Worm (Caenorhabditis elegans) whole organism, L2 larva: ENCODE data around the gene sgk-1.
A peak's percentile ranks its signal among the peaks of the same experiment; 100 is the strongest.

Experiments
- C34F6.9 ChIP-seq: fragments of 150-350 bp; optimal IDR thresholded peaks from 2 replicates; lab custom pipeline; 2014; ENCODE audit warnings: missing biosample characterization, missing genetic modification characterization
- F13H6.1 ChIP-seq: sonication (generic microtip); optimal IDR thresholded peaks from 2 replicates; lab custom pipeline; 2016; ENCODE audit warnings: missing genetic modification characterization, missing compliant biosample characterization
- R02D3.7 ChIP-seq: fragments of 150-350 bp; optimal IDR thresholded peaks from 2 replicates; lab custom pipeline; 2014; ENCODE audit warnings: missing biosample characterization, missing genetic modification characterization
- Y55F3AM.14 ChIP-seq: fragments of 200-800 bp; sonication (Bioruptor generic); optimal IDR thresholded peaks from 2 replicates; lab custom pipeline; 2018; ENCODE audit warnings: mild to moderate bottlenecking, missing genetic modification characterization, missing compliant biosample characterization
- ZK546.5 ChIP-seq: sonication (generic microtip); optimal IDR thresholded peaks from 2 replicates; lab custom pipeline; 2017; ENCODE audit warnings: missing biosample characterization, missing genetic modification characterization
- alr-1 ChIP-seq: fragments of 150-350 bp; optimal IDR thresholded peaks from 2 replicates; lab custom pipeline; 2014; ENCODE audit warnings: missing biosample characterization, missing genetic modification characterization
- aly-2 ChIP-seq: fragments of 150-350 bp; optimal IDR thresholded peaks from 2 replicates; lab custom pipeline; 2014; ENCODE audit warnings: missing biosample characterization, missing genetic modification characterization
- ama-1 ChIP-seq: fragments of 150-350 bp; optimal IDR thresholded peaks from 2 replicates; lab custom pipeline; 2018; ENCODE audit warnings: inconsistent platforms
- blmp-1 ChIP-seq: sonication (generic microtip); optimal IDR thresholded peaks from 2 replicates; lab custom pipeline; 2017; ENCODE audit warnings: missing genetic modification characterization, mild to moderate bottlenecking, missing compliant biosample characterization, antibody characterized with exemption, moderate library complexity; ENCODE audit not compliant: insufficient read depth
- ceh-16 ChIP-seq: fragments of 150-350 bp; optimal IDR thresholded peaks from 2 replicates; lab custom pipeline; 2014; ENCODE audit warnings: missing biosample characterization, missing genetic modification characterization
- ceh-82 ChIP-seq: fragments of 150-350 bp; optimal IDR thresholded peaks from 2 replicates; lab custom pipeline; 2014; ENCODE audit warnings: missing biosample characterization, missing genetic modification characterization
- crh-2 ChIP-seq: sonication (generic microtip); optimal IDR thresholded peaks from 2 replicates; lab custom pipeline; 2017; ENCODE audit warnings: missing biosample characterization, missing genetic modification characterization
- egl-27 ChIP-seq: sonication (generic microtip); optimal IDR thresholded peaks from 3 replicates; lab custom pipeline; 2017; ENCODE audit warnings: missing biosample characterization, missing genetic modification reagents, missing genetic modification characterization
- elt-1 ChIP-seq: fragments of 150-350 bp; optimal IDR thresholded peaks from 2 replicates; lab custom pipeline; 2014; ENCODE audit warnings: missing biosample characterization, missing genetic modification characterization
- elt-3 ChIP-seq: sonication (generic microtip); optimal IDR thresholded peaks from 2 replicates; lab custom pipeline; 2017; ENCODE audit warnings: missing biosample characterization, missing genetic modification characterization
- fos-1 ChIP-seq: fragments of 150-350 bp; optimal IDR thresholded peaks from 2 replicates; lab custom pipeline; 2014; ENCODE audit warnings: missing biosample characterization, missing genetic modification characterization
- lin-11 ChIP-seq: fragments of 150-350 bp; sonication (generic microtip); optimal IDR thresholded peaks from 2 replicates; lab custom pipeline; 2014; ENCODE audit warnings: missing biosample characterization, missing genetic modification characterization, inconsistent platforms, mixed read lengths
- lin-13 ChIP-seq: fragments of 150-350 bp; optimal IDR thresholded peaks from 2 replicates; lab custom pipeline; 2014; ENCODE audit warnings: missing biosample characterization, missing genetic modification reagents, missing genetic modification characterization
- lin-39 ChIP-seq: fragments of 150-350 bp; optimal IDR thresholded peaks from 2 replicates; lab custom pipeline; 2014; ENCODE audit warnings: missing biosample characterization, missing genetic modification reagents, missing genetic modification characterization
- lsy-2 ChIP-seq, 2 experiments: fragments of 150-350 bp in 1 of 2; sonication (generic microtip) in 1 of 2; optimal IDR thresholded peaks; 2 replicates each; lab custom pipeline; 2014 to 2017; ENCODE audit warnings: missing biosample characterization in 2 of 2, missing genetic modification characterization in 2 of 2
- mab-5 ChIP-seq: fragments of 150-350 bp; optimal IDR thresholded peaks from 2 replicates; lab custom pipeline; 2014; ENCODE audit warnings: missing biosample characterization, missing genetic modification characterization
- mbf-1 ChIP-seq: sonication (generic microtip); optimal IDR thresholded peaks from 2 replicates; lab custom pipeline; 2017; ENCODE audit warnings: missing biosample characterization, missing genetic modification characterization
- mdl-1 ChIP-seq, 2 experiments: fragments of 150-350 bp in 1 of 2; sonication (generic microtip) in 1 of 2; optimal IDR thresholded peaks; 2 replicates each; lab custom pipeline; 2017; ENCODE audit warnings: missing biosample characterization in 2 of 2, missing genetic modification characterization in 2 of 2
- nhr-10 ChIP-seq: sonication (generic microtip); optimal IDR thresholded peaks from 2 replicates; lab custom pipeline; 2017; ENCODE audit warnings: missing biosample characterization, missing genetic modification characterization
- nhr-11 ChIP-seq: fragments of 150-350 bp; optimal IDR thresholded peaks from 2 replicates; lab custom pipeline; 2014; ENCODE audit warnings: missing biosample characterization, missing genetic modification characterization
- nhr-12 ChIP-seq: fragments of 150-350 bp; optimal IDR thresholded peaks from 2 replicates; lab custom pipeline; 2014; ENCODE audit warnings: missing biosample characterization, missing genetic modification characterization
- nhr-129 ChIP-seq: fragments of 150-350 bp; optimal IDR thresholded peaks from 2 replicates; lab custom pipeline; 2014; ENCODE audit warnings: missing biosample characterization, missing genetic modification characterization
- nhr-237 ChIP-seq: fragments of 150-350 bp; optimal IDR thresholded peaks from 2 replicates; lab custom pipeline; 2014; ENCODE audit warnings: missing biosample characterization, missing genetic modification characterization
- peb-1 ChIP-seq: fragments of 150-350 bp; optimal IDR thresholded peaks from 2 replicates; lab custom pipeline; 2014; ENCODE audit warnings: missing biosample characterization, missing genetic modification characterization
- sem-4 ChIP-seq: fragments of 150-350 bp; optimal IDR thresholded peaks from 2 replicates; lab custom pipeline; 2014; ENCODE audit warnings: missing biosample characterization, missing genetic modification reagents, missing genetic modification characterization
- skn-1 ChIP-seq: sonication (generic microtip); optimal IDR thresholded peaks from 2 replicates; lab custom pipeline; 2017; ENCODE audit warnings: missing biosample characterization, missing genetic modification characterization
- sma-3 ChIP-seq: sonication (generic microtip); optimal IDR thresholded peaks from 2 replicates; lab custom pipeline; 2016; ENCODE audit warnings: missing genetic modification reagents, missing genetic modification characterization, missing compliant biosample characterization
- snpc-4 ChIP-seq: fragments of 150-350 bp; optimal IDR thresholded peaks from 2 replicates; lab custom pipeline; 2014; ENCODE audit warnings: missing biosample characterization, missing genetic modification characterization
- unc-39 ChIP-seq: fragments of 150-350 bp; optimal IDR thresholded peaks from 2 replicates; lab custom pipeline; 2014; ENCODE audit warnings: missing biosample characterization, missing genetic modification characterization
- unc-55 ChIP-seq: fragments of 150-350 bp; sonication (generic microtip); optimal IDR thresholded peaks from 3 replicates; lab custom pipeline; 2014; ENCODE audit warnings: missing biosample characterization, missing genetic modification reagents, missing genetic modification characterization
- unc-62 ChIP-seq: fragments of 150-350 bp; optimal IDR thresholded peaks from 2 replicates; lab custom pipeline; 2014; ENCODE audit warnings: missing biosample characterization, missing genetic modification reagents, missing genetic modification characterization
- zag-1 ChIP-seq: fragments of 150-350 bp; optimal IDR thresholded peaks from 2 replicates; lab custom pipeline; 2014; ENCODE audit warnings: missing biosample characterization, missing genetic modification characterization
- ztf-11 ChIP-seq: sonication (generic microtip); optimal IDR thresholded peaks from 2 replicates; lab custom pipeline; 2017; ENCODE audit warnings: missing biosample characterization, missing genetic modification characterization
- ztf-4 ChIP-seq: fragments of 150-350 bp; optimal IDR thresholded peaks from 2 replicates; lab custom pipeline; 2014; ENCODE audit warnings: missing biosample characterization, missing genetic modification characterization

Gene sgk-1

ce11 chrX:16269969-16270368, 8.0 kb upstream of the sgk-1 start, which contains the start of gene ifa-3:
Gene ifa-3, minus strand, starts transcription at chrX:16270069.
- no peak for TF ChIP-seq nhr-237 (tag; lab: Kevin White, UChicago)
- TF ChIP-seq snpc-4 (tag; lab: Kevin White, UChicago): no peak
- TF ChIP-seq, all 48 proteins: peak for 0

- no peak for TF ChIP-seq unc-39 (tag; lab: Kevin White, UChicago)
- TF ChIP-seq egl-27: no peak
- no peak for TF ChIP-seq nhr-11 (tag; lab: Kevin White, UChicago)
- no peak for TF ChIP-seq F13H6.1
- TF ChIP-seq skn-1 (tag; lab: Kevin White, UChicago): no peak
- TF ChIP-seq R02D3.7 (tag; lab: Kevin White, UChicago): no peak
- no peak for TF ChIP-seq lin-39 (tag; lab: Kevin White, UChicago)
- no peak for TF ChIP-seq ZK546.5
- TF ChIP-seq mbf-1 (tag; lab: Kevin White, UChicago): no peak
- TF ChIP-seq fos-1: peak; percentile 17
- peak; percentile 83 for TF ChIP-seq sma-3 (GFP tag; lab: Kevin White, UChicago)
- no peak for TF ChIP-seq lsy-2 (tag; optimal IDR thresholded peaks at IDR 0.05; lab: Kevin White, UChicago)
These were observed 3.9 kb upstream of the sgk-1 start, which contains the start of gene mua-6 for ce11 chrX:16265636-16266384. Gene mua-6, minus strand, starts transcription at chrX:16265686.

ce11 chrX:16263287-16263686, 1.4 kb upstream of the sgk-1 start:
- TF ChIP-seq fos-1: peak; percentile 2
- TF ChIP-seq ama-1 (lab: Kevin White, UChicago): no peak
- peak; percentile 34 for TF ChIP-seq sma-3 (GFP tag; lab: Kevin White, UChicago)
- TF ChIP-seq, all 48 proteins: peak for 2

ce11 chrX:16260077-16260476, 1.8 kb downstream of the sgk-1 start:
- TF ChIP-seq lin-11 (tag; lab: Kevin White, UChicago) (no peak), C34F6.9 (no peak), aly-2 (tag; lab: Kevin White, UChicago) (no peak), unc-62 (GFP tag; lab: Kevin White, UChicago) (no peak), skn-1 (tag; lab: Kevin White, UChicago) (peak; percentile 7), nhr-237 (tag; lab: Kevin White, UChicago) (no peak), ztf-4 (tag; lab: Kevin White, UChicago) (no peak), crh-2 (tag; lab: Kevin White, UChicago) (peak; percentile 14), fos-1 (peak; percentile 71)

- TF ChIP-seq R02D3.7 (tag; lab: Kevin White, UChicago): no peak
- TF ChIP-seq mab-5 (tag; lab: Kevin White, UChicago): no peak
- TF ChIP-seq ztf-11 (tag; lab: Kevin White, UChicago): no peak
- no peak for TF ChIP-seq elt-3 (tag; lab: Kevin White, UChicago)
- no peak for TF ChIP-seq ama-1 (lab: Kevin White, UChicago)
- no peak for TF ChIP-seq nhr-10 (tag; lab: Kevin White, UChicago)
- no peak for TF ChIP-seq F13H6.1
- no peak for TF ChIP-seq mdl-1 (tag; optimal IDR thresholded peaks at IDR 0.05; lab: Kevin White, UChicago)
- TF ChIP-seq lsy-2 (tag; optimal IDR thresholded peaks at IDR 0.05; lab: Kevin White, UChicago): no peak
- no peak for TF ChIP-seq ztf-4 (tag; lab: Kevin White, UChicago)
- TF ChIP-seq ceh-82 (tag; lab: Kevin White, UChicago): no peak
- TF ChIP-seq sem-4 (tag; lab: Kevin White, UChicago): no peak
- TF ChIP-seq aly-2 (tag; lab: Kevin White, UChicago): no peak
- TF ChIP-seq, all 48 proteins: peak for 0
These were observed 3.4 kb downstream of the sgk-1 start for ce11 chrX:16258503-16258902.

ce11 chrX:16250679-16251078, 11.2 kb downstream of the sgk-1 start, which contains the start of gene W10G6.6:
Gene W10G6.6, minus strand, starts transcription at chrX:16250779.
- no peak for TF ChIP-seq Y55F3AM.14 (GFP tag; lab: Kevin White, UChicago)
- no peak for TF ChIP-seq unc-55 (GFP tag; lab: Kevin White, UChicago)
- no peak for TF ChIP-seq sma-3 (GFP tag; lab: Kevin White, UChicago)
- no peak for TF ChIP-seq nhr-129 (tag; lab: Kevin White, UChicago)
- no peak for TF ChIP-seq skn-1 (tag; lab: Kevin White, UChicago)
- TF ChIP-seq nhr-12 (tag; lab: Kevin White, UChicago): no peak
- TF ChIP-seq unc-62 (GFP tag; lab: Kevin White, UChicago): no peak
- no peak for TF ChIP-seq C34F6.9
- no peak for TF ChIP-seq alr-1 (tag; lab: Kevin White, UChicago)
- no peak for TF ChIP-seq lsy-2 (tag; optimal IDR thresholded peaks at IDR 0.05; lab: Kevin White, UChicago)
- TF ChIP-seq lin-13 (GFP tag; lab: Kevin White, UChicago): no peak
- no peak for TF ChIP-seq ama-1 (lab: Kevin White, UChicago)
- no peak for TF ChIP-seq egl-27
- no peak for TF ChIP-seq zag-1 (tag; lab: Kevin White, UChicago)
- TF ChIP-seq fos-1: no peak
- TF ChIP-seq elt-1 (tag; lab: Kevin White, UChicago): no peak
- no peak for TF ChIP-seq peb-1 (tag; lab: Kevin White, UChicago)
- no peak for TF ChIP-seq blmp-1 (tag; lab: Kevin White, UChicago)
- no peak for TF ChIP-seq ceh-16 (tag; lab: Kevin White, UChicago)
